Fruit fly (Drosophila melanogaster) whole organism, embryonic: ENCODE measurements around the gene CG31445.

ENCODE experiments used
- BtbVII ChIP-seq: fragments of 200-800 bp; sonication (Bioruptor generic); optimal IDR thresholded peaks from 3 replicates; lab custom pipeline; 2017; ENCODE audit warnings: missing biosample characterization, mild to moderate bottlenecking, missing genetic modification characterization
- CG10543 ChIP-seq: fragments of 200-800 bp; sonication (Bioruptor generic); optimal IDR thresholded peaks from 3 replicates; lab custom pipeline; 2017; ENCODE audit warnings: missing biosample characterization, mild to moderate bottlenecking, missing genetic modification characterization, moderate library complexity
- CG11247 ChIP-seq: fragments of 200-800 bp; sonication (Bioruptor generic); IDR thresholded peaks from 2 replicates; pipeline ENCODE4 v1.3.6; 2022; ENCODE audit warnings: missing biosample characterization, missing genetic modification characterization
- CG11504 ChIP-seq: fragments of 200-800 bp; sonication (Bioruptor generic); optimal IDR thresholded peaks from 3 replicates; lab custom pipeline; 2019; ENCODE audit warnings: missing biosample characterization, mild to moderate bottlenecking, missing genetic modification characterization, moderate library complexity
- CG12104 ChIP-seq: fragments of 200-800 bp; sonication (Bioruptor generic); optimal IDR thresholded peaks from 3 replicates; lab custom pipeline; 2016; ENCODE audit warnings: missing biosample characterization, missing genetic modification characterization
- CG13296 ChIP-seq: fragments of 200-800 bp; sonication (Bioruptor generic); optimal IDR thresholded peaks from 3 replicates; lab custom pipeline; 2018; ENCODE audit warnings: missing biosample characterization, mild to moderate bottlenecking, missing genetic modification characterization
- CG15479 ChIP-seq: fragments of 200-800 bp; sonication (Bioruptor generic); optimal IDR thresholded peaks from 3 replicates; lab custom pipeline; 2019; ENCODE audit warnings: missing biosample characterization, mild to moderate bottlenecking, missing genetic modification characterization, moderate library complexity
- CG17385 ChIP-seq: fragments of 200-800 bp; sonication (Bioruptor generic); optimal IDR thresholded peaks from 3 replicates; lab custom pipeline; 2018; ENCODE audit warnings: missing biosample characterization, mild to moderate bottlenecking, missing genetic modification characterization
- CG1792 ChIP-seq: fragments of 200-800 bp; sonication (Bioruptor generic); optimal IDR thresholded peaks from 2 replicates; lab custom pipeline; 2016; ENCODE audit warnings: missing biosample characterization, missing genetic modification characterization
- CG2120 ChIP-seq: fragments of 200-800 bp; sonication (Bioruptor generic); optimal IDR thresholded peaks from 3 replicates; lab custom pipeline; 2016; ENCODE audit warnings: missing biosample characterization, missing genetic modification characterization
- CG2202 ChIP-seq: fragments of 200-800 bp; sonication (Bioruptor generic); optimal IDR thresholded peaks from 2 replicates; lab custom pipeline; 2018; ENCODE audit warnings: missing biosample characterization, mild to moderate bottlenecking, missing genetic modification characterization
- CG31441 ChIP-seq: fragments of 200-800 bp; sonication (Bioruptor generic); IDR thresholded peaks from 2 replicates; pipeline ENCODE4 v1.3.6; 2022; ENCODE audit warnings: missing biosample characterization, missing genetic modification characterization
- CG3163 ChIP-seq: fragments of 200-800 bp; sonication (Bioruptor generic); optimal IDR thresholded peaks from 3 replicates; lab custom pipeline; 2016; ENCODE audit warnings: missing biosample characterization, missing genetic modification characterization
- CG32772 ChIP-seq: fragments of 200-800 bp; sonication (Bioruptor generic); IDR thresholded peaks from 2 replicates; pipeline ENCODE4 v1.3.6; 2022; ENCODE audit warnings: missing biosample characterization, missing genetic modification characterization
- CG34224 ChIP-seq: fragments of 200-800 bp; sonication (Bioruptor generic); IDR thresholded peaks from 3 replicates; pipeline ENCODE4 v1.3.6; 2022; ENCODE audit warnings: missing biosample characterization, missing genetic modification characterization; ENCODE audit not compliant: partially characterized antibody
- CG34422 ChIP-seq: fragments of 200-800 bp; sonication (Bioruptor generic); IDR thresholded peaks from 3 replicates; pipeline ENCODE4 v1.3.6; 2022; ENCODE audit warnings: missing biosample characterization, missing genetic modification characterization
- CG7786 ChIP-seq: fragments of 200-800 bp; sonication (Bioruptor generic); optimal IDR thresholded peaks from 2 replicates; lab custom pipeline; 2016; ENCODE audit warnings: missing biosample characterization, missing genetic modification characterization
- CG7963 ChIP-seq: fragments of 200-800 bp; sonication (Bioruptor generic); IDR thresholded peaks from 3 replicates; pipeline ENCODE4 v1.3.6; 2022; ENCODE audit warnings: missing biosample characterization, missing genetic modification characterization; ENCODE audit not compliant: partially characterized antibody
- CG7987 ChIP-seq: fragments of 200-800 bp; sonication (Bioruptor generic); optimal IDR thresholded peaks from 2 replicates; lab custom pipeline; 2018; ENCODE audit warnings: missing biosample characterization, mild to moderate bottlenecking, missing genetic modification characterization, moderate library complexity
- CG8281 ChIP-seq: fragments of 200-800 bp; sonication (Bioruptor generic); optimal IDR thresholded peaks from 2 replicates; lab custom pipeline; 2018; ENCODE audit warnings: missing biosample characterization, mild to moderate bottlenecking, missing genetic modification characterization, moderate library complexity
- CHES-1-like ChIP-seq: fragments of 200-800 bp; sonication (Bioruptor generic); optimal IDR thresholded peaks from 2 replicates; lab custom pipeline; 2016; ENCODE audit warnings: missing biosample characterization, missing genetic modification characterization
- Dll ChIP-seq: fragments of 200-800 bp; sonication (Bioruptor generic); IDR thresholded peaks from 4 replicates; pipeline ENCODE4 v1.3.6; 2022; ENCODE audit warnings: missing biosample characterization, missing genetic modification characterization; ENCODE audit not compliant: partially characterized antibody
- Dp ChIP-seq: fragments of 200-800 bp; sonication (Bioruptor generic); optimal IDR thresholded peaks from 2 replicates; lab custom pipeline; 2018; ENCODE audit warnings: missing biosample characterization, mild to moderate bottlenecking, missing genetic modification characterization, moderate library complexity
- Drgx ChIP-seq: fragments of 200-800 bp; sonication (Bioruptor generic); IDR thresholded peaks from 2 replicates; pipeline ENCODE4 v1.3.6; 2022; ENCODE audit warnings: missing biosample characterization, missing genetic modification characterization
- Hand ChIP-seq: fragments of 200-800 bp; sonication (Bioruptor generic); optimal IDR thresholded peaks from 2 replicates; lab custom pipeline; 2017; ENCODE audit warnings: mild to moderate bottlenecking, missing biosample characterization, missing genetic modification reagents, missing genetic modification characterization
- Lhr ChIP-seq: fragments of 200-800 bp; sonication (Bioruptor generic); optimal IDR thresholded peaks from 3 replicates; lab custom pipeline; 2017; ENCODE audit warnings: mild to moderate bottlenecking, missing biosample characterization, missing genetic modification reagents, missing genetic modification characterization
- NFAT ChIP-seq: fragments of 200-800 bp; sonication (Bioruptor generic); IDR thresholded peaks from 2 replicates; pipeline ENCODE4 v1.3.6; 2022; ENCODE audit warnings: missing biosample characterization, missing genetic modification characterization
- Rfx ChIP-seq: fragments of 200-800 bp; sonication (Bioruptor generic); IDR thresholded peaks from 2 replicates; pipeline ENCODE4 v1.3.6; 2022; ENCODE audit warnings: missing biosample characterization, missing genetic modification characterization
- Six4 ChIP-seq: fragments of 200-800 bp; sonication (Bioruptor generic); optimal IDR thresholded peaks from 2 replicates; lab custom pipeline; 2016; ENCODE audit warnings: missing biosample characterization, missing genetic modification characterization
- Spps ChIP-seq: fragments of 200-800 bp; sonication (Bioruptor generic); optimal IDR thresholded peaks from 2 replicates; lab custom pipeline; 2018; ENCODE audit warnings: missing biosample characterization, mild to moderate bottlenecking, missing genetic modification characterization
- Taf1 ChIP-seq: fragments of 200-800 bp; sonication (Bioruptor generic); IDR thresholded peaks from 2 replicates; pipeline ENCODE4 v1.3.6; 2022; ENCODE audit warnings: missing biosample characterization, missing genetic modification characterization
- chinmo ChIP-seq: fragments of 200-800 bp; sonication (Bioruptor generic); IDR thresholded peaks from 4 replicates; pipeline ENCODE4 v1.3.6; 2022; ENCODE audit warnings: missing biosample characterization, missing genetic modification characterization; ENCODE audit not compliant: partially characterized antibody
- crol ChIP-seq: fragments of 200-800 bp; sonication (Bioruptor generic); IDR thresholded peaks from 2 replicates; pipeline ENCODE4 v1.3.6; 2022; ENCODE audit warnings: missing biosample characterization, missing genetic modification characterization
- ind ChIP-seq: fragments of 200-800 bp; sonication (Bioruptor generic); optimal IDR thresholded peaks from 3 replicates; lab custom pipeline; 2016; ENCODE audit warnings: missing biosample characterization, missing genetic modification characterization
- kah ChIP-seq: fragments of 200-800 bp; sonication (Bioruptor generic); optimal IDR thresholded peaks from 2 replicates; lab custom pipeline; 2018; ENCODE audit warnings: missing biosample characterization, mild to moderate bottlenecking, missing genetic modification characterization
- ken ChIP-seq: fragments of 200-800 bp; sonication (Bioruptor generic); IDR thresholded peaks from 3 replicates; pipeline ENCODE4 v1.3.6; 2022; ENCODE audit warnings: missing biosample characterization, missing genetic modification characterization
- lbe ChIP-seq: fragments of 200-800 bp; sonication (Bioruptor generic); optimal IDR thresholded peaks from 2 replicates; lab custom pipeline; 2016; ENCODE audit warnings: missing biosample characterization, mild to moderate bottlenecking, missing genetic modification characterization
- lilli ChIP-seq: fragments of 200-800 bp; sonication (Bioruptor generic); optimal IDR thresholded peaks from 3 replicates; lab custom pipeline; 2016; ENCODE audit warnings: missing biosample characterization, missing genetic modification characterization
- lola ChIP-seq, 3 experiments: fragments of >200 bp in 2 of 3; fragments of 200-800 bp in 1 of 3; sonication (Bioruptor generic) in 1 of 3; optimal IDR thresholded peaks; 2 replicates each; lab custom pipeline; 2017 to 2019; ENCODE audit warnings: missing biosample characterization in 3 of 3, missing genetic modification characterization in 3 of 3, mild to moderate bottlenecking in 1 of 3, moderate library complexity in 1 of 3
- nom ChIP-seq: fragments of 200-800 bp; sonication (Bioruptor generic); optimal IDR thresholded peaks from 2 replicates; lab custom pipeline; 2017; ENCODE audit warnings: missing biosample characterization, missing genetic modification characterization, mild to moderate bottlenecking, moderate library complexity, missing genetic modification reagents
- odd ChIP-seq: fragments of 200-800 bp; sonication (Bioruptor generic); optimal IDR thresholded peaks from 2 replicates; lab custom pipeline; 2017; ENCODE audit warnings: missing biosample characterization, mild to moderate bottlenecking, missing genetic modification characterization
- psq ChIP-seq: fragments of 200-800 bp; sonication (Bioruptor generic); optimal IDR thresholded peaks from 2 replicates; lab custom pipeline; 2017; ENCODE audit warnings: missing biosample characterization, missing genetic modification characterization
- ranshi ChIP-seq: fragments of 200-800 bp; sonication (Bioruptor generic); IDR thresholded peaks from 2 replicates; pipeline ENCODE4 v1.3.6; 2022; ENCODE audit warnings: missing biosample characterization, missing genetic modification characterization
- rib ChIP-seq: fragments of 200-800 bp; sonication (Bioruptor generic); IDR thresholded peaks from 2 replicates; pipeline ENCODE4 v1.3.6; 2022; ENCODE audit warnings: missing biosample characterization, missing genetic modification characterization
- sd ChIP-seq: fragments of 200-800 bp; sonication (Bioruptor generic); optimal IDR thresholded peaks from 3 replicates; lab custom pipeline; 2018; ENCODE audit warnings: missing biosample characterization, mild to moderate bottlenecking, missing genetic modification characterization, moderate library complexity
- slbo ChIP-seq: fragments of 200-800 bp; sonication (Bioruptor generic); IDR thresholded peaks from 2 replicates; pipeline ENCODE4 v1.3.6; 2022; ENCODE audit warnings: missing biosample characterization, missing genetic modification characterization
- toy ChIP-seq: fragments of 200-800 bp; sonication (Bioruptor generic); IDR thresholded peaks from 2 replicates; pipeline ENCODE4 v1.3.6; 2022; ENCODE audit warnings: missing biosample characterization, missing genetic modification characterization
- trem ChIP-seq: fragments of 200-800 bp; optimal IDR thresholded peaks from 3 replicates; lab custom pipeline; 2019; ENCODE audit warnings: missing biosample characterization, mild to moderate bottlenecking, missing genetic modification characterization, moderate library complexity
- wdn ChIP-seq: fragments of 200-800 bp; sonication (Bioruptor generic); IDR thresholded peaks from 2 replicates; pipeline ENCODE4 v1.3.6; 2022; ENCODE audit warnings: missing biosample characterization, missing genetic modification characterization
- z ChIP-seq: fragments of 200-800 bp; sonication (Bioruptor generic); IDR thresholded peaks from 3 replicates; pipeline ENCODE4 v1.3.6; 2022; ENCODE audit warnings: missing biosample characterization, missing genetic modification characterization

The CG31445 gene

DNA sequence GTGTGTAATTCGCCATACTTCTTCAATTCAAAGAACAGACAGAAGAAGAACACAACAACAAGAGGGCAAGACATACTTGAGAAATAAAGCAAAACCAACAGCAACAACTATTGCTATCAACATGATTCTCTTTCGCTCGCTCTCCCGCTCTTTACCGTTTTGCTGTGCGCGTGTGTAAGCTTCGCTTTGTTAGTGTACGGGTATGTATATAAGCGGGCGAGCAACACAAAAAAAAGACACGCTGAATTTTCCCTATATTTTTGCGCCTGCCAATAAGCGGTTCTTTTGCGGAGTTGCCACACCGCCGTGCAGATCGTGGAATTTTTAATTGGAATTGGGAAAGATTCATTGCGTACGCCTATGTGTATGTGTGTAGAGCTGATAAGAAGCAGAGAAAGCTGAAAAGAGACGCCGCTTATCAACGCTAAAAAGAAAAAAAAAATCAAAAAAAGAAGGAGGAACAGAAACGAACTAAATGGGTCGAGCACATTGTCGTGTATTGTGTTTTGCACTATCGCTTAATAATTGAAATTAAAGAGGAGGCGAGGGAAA, 29.6 kb downstream of the CG31445 start (continued):
- TF ChIP-seq CG32772 (GFP tag; lab: Robert Waterston, UW) = peak; percentile 64
- TF ChIP-seq CG31441 (GFP tag; lab: Robert Waterston, UW) = no peak
- TF ChIP-seq CG7786 = no peak
- no peak for TF ChIP-seq Taf1
- peak; percentile 7 for TF ChIP-seq psq
- no peak for TF ChIP-seq trem (tag; lab: Kevin White, UChicago)
- peak; percentile 16 for TF ChIP-seq CHES-1-like (GFP tag; lab: Kevin White, UChicago)
- no peak for TF ChIP-seq Dp
- TF ChIP-seq Lhr = no peak
- TF ChIP-seq nom = peak; percentile 84
- TF ChIP-seq toy (GFP tag; lab: Robert Waterston, UW) = no peak
- no peak for TF ChIP-seq CG34422 (GFP tag; lab: Robert Waterston, UW)
- no peak for TF ChIP-seq Hand (GFP tag; lab: Kevin White, UChicago)
- TF ChIP-seq CG7987 (GFP tag; lab: Kevin White, UChicago) = no peak
- peak; percentile 63 for TF ChIP-seq CG17385
- no peak for TF ChIP-seq CG12104 (GFP tag; lab: Kevin White, UChicago)
- no peak for TF ChIP-seq kah (GFP tag; lab: Kevin White, UChicago)
- TF ChIP-seq CG3163 (GFP tag; lab: Kevin White, UChicago) = peak; percentile 90
- 0 out of 2 replicates have a peak, but pooled peaks have one; percentile 19 for TF ChIP-seq slbo (GFP tag; lab: Robert Waterston, UW)
- no peak for TF ChIP-seq ind (GFP tag; lab: Kevin White, UChicago)
- no peak for TF ChIP-seq Dll
- TF ChIP-seq wdn (GFP tag; lab: Robert Waterston, UW) = no peak
- 0 out of 2 replicates have a peak, but pooled peaks have one; percentile 15 for TF ChIP-seq Rfx
- peak; percentile 66; the same call in 1 of the 2 replicates for TF ChIP-seq NFAT
- no peak for TF ChIP-seq CG8281 (tag; lab: Kevin White, UChicago)
- TF ChIP-seq ken = no peak
- peak; percentile 24 for TF ChIP-seq BtbVII (GFP tag; lab: Kevin White, UChicago)
- TF ChIP-seq z (GFP tag; lab: Robert Waterston, UW) = no peak
- no peak for TF ChIP-seq CG13296 (GFP tag; lab: Kevin White, UChicago)
- TF ChIP-seq odd (GFP tag; lab: Kevin White, UChicago) = peak; percentile 8
- TF ChIP-seq CG1792 (GFP tag; lab: Kevin White, UChicago) = no peak
- TF ChIP-seq sd = peak; percentile 85
- TF ChIP-seq CG11247 (GFP tag; lab: Robert Waterston, UW) = no peak
- TF ChIP-seq ranshi (GFP tag; lab: Robert Waterston, UW) = no peak
- TF ChIP-seq CG10543 (GFP tag; lab: Kevin White, UChicago) = peak; percentile 51
- TF ChIP-seq lilli (GFP tag; lab: Kevin White, UChicago) = peak; percentile 5
- TF ChIP-seq Drgx = peak; percentile 70
- no peak for TF ChIP-seq Six4 (GFP tag; lab: Kevin White, UChicago)
- TF ChIP-seq CG2202 (tag; lab: Kevin White, UChicago) = no peak
- TF ChIP-seq lola (GFP tag; optimal IDR thresholded peaks at IDR 0.05; lab: Kevin White, UChicago) = no peak
- TF ChIP-seq crol (GFP tag; lab: Robert Waterston, UW) = peak; percentile 27; the same call in 1 of the 2 replicates
- peak; percentile 9; the same call in 1 of the 2 replicates for TF ChIP-seq rib (GFP tag; lab: Robert Waterston, UW)
- TF ChIP-seq CG11504 (tag; lab: Kevin White, UChicago) = peak; percentile 74
- no peak for TF ChIP-seq Spps
- peak; percentile 20 for TF ChIP-seq CG2120 (GFP tag; lab: Kevin White, UChicago)
- peak; percentile 78 for TF ChIP-seq CG15479 (GFP tag; lab: Kevin White, UChicago)
- no peak for TF ChIP-seq CG34224 (GFP tag; lab: Robert Waterston, UW)
- TF ChIP-seq CG7963 (GFP tag; lab: Robert Waterston, UW) = no peak
- 0 out of 4 replicates have a peak, but pooled peaks have one; percentile 54 for TF ChIP-seq chinmo
- peak; percentile 57 for TF ChIP-seq lbe (GFP tag; lab: Kevin White, UChicago)
